Worm (Caenorhabditis elegans) whole organism, young adult: Measurements from ENCODE around the gene Y39A1A.10.

Experiments
- B0035.1 ChIP-seq: sonication (generic microtip); optimal IDR thresholded peaks from 2 replicates; lab custom pipeline; 2016; ENCODE audit warnings: missing genetic modification characterization, mild to moderate bottlenecking, missing compliant biosample characterization, missing genotype, missing genetic modification reagents
- C06A6.2 ChIP-seq: fragments of 200-800 bp; sonication (Bioruptor generic); conservative IDR thresholded peaks from 2 replicates; pipeline ENCODE4 v1.3.6; 2022; ENCODE audit warnings: missing genetic modification characterization, missing compliant biosample characterization
- D2030.7 ChIP-seq: fragments of 200-800 bp; sonication (Bioruptor generic); IDR thresholded peaks from 2 replicates; pipeline ENCODE4 v1.3.6; 2022; ENCODE audit warnings: missing genetic modification reagents, missing genetic modification characterization, missing compliant biosample characterization
- F23B12.7 ChIP-seq: sonication (generic microtip); optimal IDR thresholded peaks from 2 replicates; lab custom pipeline; 2017; ENCODE audit warnings: missing genetic modification characterization, mild to moderate bottlenecking, missing compliant biosample characterization, antibody characterized with exemption, moderate library complexity; ENCODE audit not compliant: insufficient read depth
- F39B2.1 ChIP-seq: fragments of 200-800 bp; sonication (Bioruptor generic); IDR thresholded peaks from 2 replicates; pipeline ENCODE4 v1.3.6; 2022; ENCODE audit warnings: missing genetic modification reagents, missing genetic modification characterization, missing compliant biosample characterization
- F57A8.1 ChIP-seq: fragments of 200-800 bp; sonication (Bioruptor generic); optimal IDR thresholded peaks from 2 replicates; lab custom pipeline; 2018; ENCODE audit warnings: mild to moderate bottlenecking, missing genetic modification characterization, moderate library complexity, missing compliant biosample characterization
- T26A5.8 ChIP-seq: sonication (generic microtip); optimal IDR thresholded peaks from 2 replicates; lab custom pipeline; 2016; ENCODE audit warnings: missing genetic modification characterization, missing compliant biosample characterization
- athp-1 ChIP-seq: sonication (generic microtip); optimal IDR thresholded peaks from 2 replicates; lab custom pipeline; 2017; ENCODE audit warnings: mild to moderate bottlenecking, missing genetic modification characterization, missing compliant biosample characterization
- attf-3 ChIP-seq: fragments of 200-800 bp; sonication (Bioruptor generic); conservative IDR thresholded peaks from 2 replicates; pipeline ENCODE4 v1.3.6; 2022; ENCODE audit warnings: missing genetic modification reagents, missing genetic modification characterization, missing compliant biosample characterization
- attf-5 ChIP-seq: fragments of 200-800 bp; sonication (Bioruptor generic); optimal IDR thresholded peaks from 2 replicates; lab custom pipeline; 2018; ENCODE audit warnings: mild to moderate bottlenecking, missing genetic modification characterization, missing compliant biosample characterization
- ceh-100 ChIP-seq: fragments of 200-800 bp; sonication (Bioruptor generic); IDR thresholded peaks from 2 replicates; pipeline ENCODE4 v1.3.6; 2022; ENCODE audit warnings: missing genetic modification reagents, missing genetic modification characterization, missing compliant biosample characterization
- ceh-27 ChIP-seq: fragments of 200-800 bp; sonication (Bioruptor generic); optimal IDR thresholded peaks from 2 replicates; lab custom pipeline; 2018; ENCODE audit warnings: mild to moderate bottlenecking, missing genetic modification characterization, moderate library complexity, missing compliant biosample characterization
- ceh-40 ChIP-seq: fragments of 200-800 bp; sonication (Bioruptor generic); IDR thresholded peaks from 2 replicates; pipeline ENCODE4 v1.3.6; 2022; ENCODE audit warnings: missing genetic modification characterization, missing compliant biosample characterization
- die-1 ChIP-seq: sonication (generic microtip); optimal IDR thresholded peaks from 2 replicates; lab custom pipeline; 2016; ENCODE audit warnings: missing genotype, mild to moderate bottlenecking, missing genetic modification characterization, missing compliant biosample characterization
- dpff-1 ChIP-seq: sonication (generic microtip); optimal IDR thresholded peaks from 2 replicates; lab custom pipeline; 2017; ENCODE audit warnings: mild to moderate bottlenecking, missing genetic modification characterization, missing compliant biosample characterization
- ekl-4 ChIP-seq: fragments of 200-800 bp; sonication (Bioruptor generic); IDR thresholded peaks from 2 replicates; pipeline ENCODE4 v1.3.6; 2022; ENCODE audit warnings: missing genetic modification reagents, missing genetic modification characterization, missing compliant biosample characterization
- hmg-1.2 ChIP-seq: fragments of 200-800 bp; sonication (Bioruptor generic); IDR thresholded peaks from 2 replicates; pipeline ENCODE4 v1.3.6; 2022; ENCODE audit warnings: missing genetic modification reagents, missing genetic modification characterization, missing compliant biosample characterization
- let-526 ChIP-seq: fragments of 200-800 bp; sonication (Bioruptor generic); IDR thresholded peaks from 2 replicates; pipeline ENCODE4 v1.3.6; 2022; ENCODE audit warnings: missing genetic modification reagents, missing genetic modification characterization, missing compliant biosample characterization
- lin-26 ChIP-seq: fragments of 200-800 bp; sonication (Bioruptor generic); IDR thresholded peaks from 2 replicates; pipeline ENCODE4 v1.3.6; 2022; ENCODE audit warnings: missing genetic modification reagents, missing genetic modification characterization, missing compliant biosample characterization
- lin-40 ChIP-seq: sonication (generic microtip); optimal IDR thresholded peaks from 2 replicates; lab custom pipeline; 2016; ENCODE audit warnings: missing genetic modification characterization, mild to moderate bottlenecking, missing compliant biosample characterization, missing genotype, missing genetic modification reagents
- lir-1 ChIP-seq: fragments of 200-800 bp; sonication (Bioruptor generic); conservative IDR thresholded peaks from 2 replicates; pipeline ENCODE4 v1.3.6; 2022; ENCODE audit warnings: missing genetic modification reagents, missing genetic modification characterization, missing compliant biosample characterization
- madf-8 ChIP-seq: fragments of 200-800 bp; sonication (Bioruptor generic); conservative IDR thresholded peaks from 2 replicates; pipeline ENCODE4 v1.3.6; 2022; ENCODE audit warnings: missing genetic modification reagents, missing genetic modification characterization, missing compliant biosample characterization
- nfyb-1 ChIP-seq: fragments of 200-800 bp; sonication (Bioruptor generic); IDR thresholded peaks from 2 replicates; pipeline ENCODE4 v1.3.6; 2022; ENCODE audit warnings: missing genetic modification reagents, missing genetic modification characterization, missing compliant biosample characterization
- nhr-80 ChIP-seq: sonication (generic microtip); optimal IDR thresholded peaks from 2 replicates; lab custom pipeline; 2016; ENCODE audit warnings: missing genetic modification characterization, missing compliant biosample characterization
- nhr-90 ChIP-seq: sonication (generic microtip); optimal IDR thresholded peaks from 2 replicates; lab custom pipeline; 2016; ENCODE audit warnings: missing genotype, mild to moderate bottlenecking, missing genetic modification characterization, missing compliant biosample characterization
- snpc-1.1 ChIP-seq: sonication (generic microtip); optimal IDR thresholded peaks from 2 replicates; lab custom pipeline; 2017; ENCODE audit warnings: missing genetic modification characterization, mild to moderate bottlenecking, missing compliant biosample characterization, antibody characterized with exemption, moderate library complexity, missing genotype, missing genetic modification reagents; ENCODE audit not compliant: insufficient read depth
- snpc-4 ChIP-seq, 5 experiments: fragments of 150-350 bp in 1 of 5; sonication (generic microtip) in 4 of 5; optimal IDR thresholded peaks; 2 replicates each; lab custom pipeline; 2014 to 2018; ENCODE audit warnings: missing genetic modification characterization in 5 of 5, missing biosample characterization in 3 of 5, antibody characterized with exemption in 2 of 5, mild to moderate bottlenecking in 2 of 5, missing compliant biosample characterization in 2 of 5, missing genotype in 2 of 5, moderate library complexity in 2 of 5, missing genetic modification reagents in 1 of 5
- somi-1 ChIP-seq: fragments of 200-800 bp; sonication (Bioruptor generic); optimal IDR thresholded peaks from 2 replicates; lab custom pipeline; 2018; ENCODE audit warnings: mild to moderate bottlenecking, missing genetic modification characterization, missing compliant biosample characterization
- sptf-2 ChIP-seq: fragments of 200-800 bp; sonication (Bioruptor generic); optimal IDR thresholded peaks from 2 replicates; lab custom pipeline; 2018; ENCODE audit warnings: mild to moderate bottlenecking, missing genetic modification characterization, missing compliant biosample characterization
- unc-130 ChIP-seq: sonication (generic microtip); optimal IDR thresholded peaks from 2 replicates; lab custom pipeline; 2016; ENCODE audit warnings: missing genetic modification reagents, missing genetic modification characterization, missing compliant biosample characterization
- ztf-18 ChIP-seq: sonication (generic microtip); optimal IDR thresholded peaks from 2 replicates; lab custom pipeline; 2016; ENCODE audit warnings: missing genotype, mild to moderate bottlenecking, missing genetic modification characterization, missing compliant biosample characterization
- ztf-26 ChIP-seq: sonication (generic microtip); optimal IDR thresholded peaks from 2 replicates; lab custom pipeline; 2017; ENCODE audit warnings: missing genetic modification characterization, missing compliant biosample characterization
- ztf-6 ChIP-seq: fragments of 200-800 bp; sonication (Bioruptor generic); IDR thresholded peaks from 2 replicates; pipeline ENCODE4 v1.3.6; 2022; ENCODE audit warnings: missing genetic modification reagents, missing genetic modification characterization, missing compliant biosample characterization

Y39A1A.10 gene

ce11 chrIII:10634034-10634433, 1.5 kb downstream of the Y39A1A.10 start (continued):
- TF ChIP-seq ztf-18 (tag; lab: Kevin White, UChicago) (peak; percentile 44), ceh-27 (GFP tag; lab: Kevin White, UChicago) (peak; percentile 78), ceh-40 (GFP tag; lab: Robert Waterston, UW) (no peak), snpc-4 (GFP tag; optimal IDR thresholded peaks at IDR 0.05; lab: Kevin White, UChicago) (peak; percentile 41), snpc-4 (tag; optimal IDR thresholded peaks at IDR 0.05; lab: Kevin White, UChicago) (peak; percentile 3 to 69 (median 62)), F23B12.7 (tag; lab: Kevin White, UChicago) (no peak), F57A8.1 (no peak), nhr-90 (peak; percentile 9), lin-40 (peak; percentile 67), C06A6.2 (GFP tag; lab: Robert Waterston, UW) (peak; percentile 49)

ce11 chrIII:10634576-10634975, 2.0 kb downstream of the Y39A1A.10 start:
- no peak for TF ChIP-seq attf-3 (GFP tag; lab: Robert Waterston, UW)
- no peak for TF ChIP-seq lir-1 (GFP tag; lab: Robert Waterston, UW)
- TF ChIP-seq F39B2.1 (GFP tag; lab: Robert Waterston, UW) = no peak
- no peak for TF ChIP-seq somi-1 (GFP tag; lab: Kevin White, UChicago)
- no peak for TF ChIP-seq ztf-6
- TF ChIP-seq die-1 = no peak
- no peak for TF ChIP-seq ceh-100
- no peak for TF ChIP-seq T26A5.8 (tag; lab: Kevin White, UChicago)
- TF ChIP-seq ekl-4 = no peak
- TF ChIP-seq ztf-18 (tag; lab: Kevin White, UChicago) = no peak
- no peak for TF ChIP-seq sptf-2
- no peak for TF ChIP-seq dpff-1 (tag; lab: Kevin White, UChicago)
- TF ChIP-seq nfyb-1 (GFP tag; lab: Robert Waterston, UW) = no peak
- no peak for TF ChIP-seq lin-26 (GFP tag; lab: Robert Waterston, UW)
- TF ChIP-seq madf-8 (GFP tag; lab: Robert Waterston, UW) = no peak
- TF ChIP-seq, all 124 proteins: peak for 0

- TF ChIP-seq die-1 (no peak), let-526 (GFP tag; lab: Robert Waterston, UW) (no peak), snpc-1.1 (no peak), B0035.1 (no peak), nhr-80 (tag; lab: Kevin White, UChicago) (no peak), attf-5 (GFP tag; lab: Kevin White, UChicago) (no peak), D2030.7 (GFP tag; lab: Robert Waterston, UW) (no peak), ztf-26 (no peak)
Observed at ce11 chrIII:10636493-10637031, 4.0 kb downstream of the Y39A1A.10 start.

ce11 chrIII:10637933-10638332, 5.4 kb downstream of the Y39A1A.10 start:
- TF ChIP-seq unc-130 (GFP tag; lab: Kevin White, UChicago) (no peak), athp-1 (tag; lab: Kevin White, UChicago) (no peak), hmg-1.2 (GFP tag; lab: Robert Waterston, UW) (0 out of 2 replicates have a peak, but pooled peaks have one; percentile 24)
